Worm (Caenorhabditis elegans) whole organism, mixed stage, embryonic: ENCODE measurements around the gene F09G2.8.

Experiments used
- blmp-1 ChIP-seq: fragments of 150-350 bp; optimal IDR thresholded peaks from 2 replicates; lab custom pipeline; 2014; ENCODE audit warnings: missing biosample characterization, missing genetic modification characterization
- cnd-1 ChIP-seq: fragments of 200-800 bp; sonication (Bioruptor generic); optimal IDR thresholded peaks from 2 replicates; lab custom pipeline; 2018; ENCODE audit warnings: mild to moderate bottlenecking, missing genetic modification characterization, missing compliant biosample characterization
- elt-3 ChIP-seq: fragments of 150-350 bp; optimal IDR thresholded peaks from 2 replicates; lab custom pipeline; 2014; ENCODE audit warnings: missing biosample characterization, missing genetic modification characterization
- flh-1 ChIP-seq: fragments of 200-800 bp; sonication (Bioruptor generic); optimal IDR thresholded peaks from 2 replicates; lab custom pipeline; 2018; ENCODE audit warnings: mild to moderate bottlenecking, missing genetic modification characterization, moderate library complexity, missing compliant biosample characterization
- lin-13 ChIP-seq: fragments of 150-350 bp; optimal IDR thresholded peaks from 2 replicates; lab custom pipeline; 2014; ENCODE audit warnings: missing biosample characterization, missing genetic modification characterization
- lsy-2 ChIP-seq: fragments of 150-350 bp; optimal IDR thresholded peaks from 2 replicates; lab custom pipeline; 2014; ENCODE audit warnings: missing biosample characterization, missing genetic modification characterization
- nhr-76 ChIP-seq: sonication (generic microtip); optimal IDR thresholded peaks from 2 replicates; lab custom pipeline; 2017; ENCODE audit warnings: missing biosample characterization, missing genetic modification characterization
- pha-4 ChIP-seq: fragments of 150-350 bp; optimal IDR thresholded peaks from 2 replicates; lab custom pipeline; 2018; ENCODE audit warnings: missing biosample characterization, missing genetic modification reagents, missing genetic modification characterization
- snpc-4 ChIP-seq: fragments of 150-350 bp; optimal IDR thresholded peaks from 2 replicates; lab custom pipeline; 2014; ENCODE audit warnings: missing biosample characterization, missing genetic modification characterization
- unc-39 ChIP-seq: fragments of 150-350 bp; optimal IDR thresholded peaks from 2 replicates; lab custom pipeline; 2014; ENCODE audit warnings: missing biosample characterization, missing genetic modification characterization
- unc-62 ChIP-seq: fragments of 150-350 bp; optimal IDR thresholded peaks from 2 replicates; lab custom pipeline; 2014; ENCODE audit warnings: missing biosample characterization, missing genetic modification reagents, missing genetic modification characterization

ce11 chrV:7196037-7196436 is 2.6 kb upstream of the F09G2.8 start, which contains the start of gene attf-2:
- TF ChIP-seq snpc-4 (tag; lab: Kevin White, UChicago) (no peak), lin-13 (no peak), unc-62 (GFP tag; lab: Kevin White, UChicago) (no peak), blmp-1 (tag; lab: Kevin White, UChicago) (no peak), cnd-1 (tag; lab: Kevin White, UChicago) (no peak), pha-4 (tag; lab: Kevin White, UChicago) (no peak), lsy-2 (tag; lab: Kevin White, UChicago) (no peak), nhr-76 (tag; lab: Kevin White, UChicago) (no peak), flh-1 (no peak), elt-3 (tag; lab: Kevin White, UChicago) (no peak), unc-39 (tag; lab: Kevin White, UChicago) (no peak)
